Worm (Caenorhabditis elegans) whole organism, L4 larva: ENCODE data around the gene prx-3.
A peak's percentile ranks its signal among the peaks of the same experiment; 100 is the strongest.

ENCODE experiments used
- F10B5.3 ChIP-seq: sonication (generic microtip); optimal IDR thresholded peaks from 2 replicates; lab custom pipeline; 2016; ENCODE audit warnings: mild to moderate bottlenecking, missing genetic modification characterization, missing compliant biosample characterization
- T26A8.4 ChIP-seq: fragments of 200-800 bp; sonication (Bioruptor generic); IDR thresholded peaks from 2 replicates; pipeline ENCODE4 v1.3.6; 2022; ENCODE audit warnings: missing genetic modification characterization, missing compliant biosample characterization
- aly-2 ChIP-seq: sonication (generic microtip); optimal IDR thresholded peaks from 2 replicates; lab custom pipeline; 2018; ENCODE audit warnings: missing biosample characterization, missing genetic modification characterization
- ceh-28 ChIP-seq: fragments of 150-350 bp; optimal IDR thresholded peaks from 2 replicates; lab custom pipeline; 2014; ENCODE audit warnings: missing biosample characterization, missing genetic modification reagents, missing genetic modification characterization
- ceh-82 ChIP-seq: sonication (generic microtip); optimal IDR thresholded peaks from 2 replicates; lab custom pipeline; 2017; ENCODE audit warnings: missing biosample characterization, missing genetic modification characterization
- daf-19 ChIP-seq: fragments of 200-800 bp; sonication (Bioruptor generic); conservative IDR thresholded peaks from 2 replicates; pipeline ENCODE4 v1.3.6; 2022; ENCODE audit warnings: missing genetic modification characterization, missing compliant biosample characterization
- daf-8 ChIP-seq: fragments of 200-800 bp; sonication (Bioruptor generic); IDR thresholded peaks from 2 replicates; pipeline ENCODE4 v1.3.6; 2022; ENCODE audit warnings: missing genetic modification characterization, missing compliant biosample characterization
- dmd-6 ChIP-seq: fragments of 200-800 bp; sonication (Bioruptor generic); IDR thresholded peaks from 2 replicates; pipeline ENCODE4 v1.3.6; 2022; ENCODE audit warnings: missing genetic modification reagents, missing genetic modification characterization, missing compliant biosample characterization
- dpl-1 ChIP-seq: fragments of 150-350 bp; optimal IDR thresholded peaks from 2 replicates; lab custom pipeline; 2014; ENCODE audit warnings: missing biosample characterization, missing genetic modification reagents, missing genetic modification characterization
- egl-27 ChIP-seq: sonication (generic microtip); optimal IDR thresholded peaks from 3 replicates; lab custom pipeline; 2017; ENCODE audit warnings: missing biosample characterization, missing genetic modification reagents, missing genetic modification characterization
- fkh-10 ChIP-seq: fragments of 150-350 bp; optimal IDR thresholded peaks from 2 replicates; lab custom pipeline; 2014; ENCODE audit warnings: missing biosample characterization, missing genetic modification reagents, missing genetic modification characterization
- fos-1 ChIP-seq: fragments of 150-350 bp; optimal IDR thresholded peaks from 2 replicates; lab custom pipeline; 2014; ENCODE audit warnings: missing biosample characterization, missing genetic modification characterization
- hlh-11 ChIP-seq: fragments of 200-800 bp; sonication (Bioruptor generic); optimal IDR thresholded peaks from 2 replicates; lab custom pipeline; 2018; ENCODE audit warnings: mild to moderate bottlenecking, missing genetic modification characterization, missing compliant biosample characterization
- jun-1 ChIP-seq: fragments of 150-350 bp; optimal IDR thresholded peaks from 2 replicates; lab custom pipeline; 2014; ENCODE audit warnings: missing biosample characterization, missing genetic modification reagents, missing genetic modification characterization
- lin-15B ChIP-seq: fragments of 150-350 bp; sonication (generic microtip); optimal IDR thresholded peaks from 3 replicates; lab custom pipeline; 2014; ENCODE audit warnings: missing biosample characterization, missing genetic modification characterization
- lsy-2 ChIP-seq, 2 experiments: fragments of 150-350 bp in 1 of 2; sonication (generic microtip) in 1 of 2; optimal IDR thresholded peaks; 2 replicates each; lab custom pipeline; 2014 to 2017; ENCODE audit warnings: missing biosample characterization in 2 of 2, missing genetic modification characterization in 2 of 2
- mdl-1 ChIP-seq, 2 experiments: fragments of 150-350 bp in 1 of 2; sonication (generic microtip) in 1 of 2; optimal IDR thresholded peaks; 2 replicates each; lab custom pipeline; 2014 to 2017; ENCODE audit warnings: missing biosample characterization in 2 of 2, missing genetic modification characterization in 2 of 2
- mxl-3 ChIP-seq: fragments of 200-800 bp; sonication (Bioruptor generic); optimal IDR thresholded peaks from 2 replicates; lab custom pipeline; 2018; ENCODE audit warnings: mild to moderate bottlenecking, missing genetic modification characterization, missing compliant biosample characterization
- nhr-11 ChIP-seq: fragments of 150-350 bp; optimal IDR thresholded peaks from 2 replicates; lab custom pipeline; 2014; ENCODE audit warnings: missing biosample characterization, missing genetic modification characterization
- nhr-28 ChIP-seq: fragments of 150-350 bp; optimal IDR thresholded peaks from 2 replicates; lab custom pipeline; 2014; ENCODE audit warnings: missing biosample characterization, missing genetic modification characterization
- nhr-76 ChIP-seq: fragments of 150-350 bp; optimal IDR thresholded peaks from 2 replicates; lab custom pipeline; 2014; ENCODE audit warnings: missing biosample characterization, missing genetic modification characterization
- nhr-77 ChIP-seq: fragments of 150-350 bp; optimal IDR thresholded peaks from 2 replicates; lab custom pipeline; 2014; ENCODE audit warnings: missing biosample characterization, missing genetic modification characterization
- php-3 ChIP-seq: fragments of 200-800 bp; sonication (Bioruptor generic); IDR thresholded peaks from 2 replicates; pipeline ENCODE4 v1.3.6; 2022; ENCODE audit warnings: missing genetic modification reagents, missing genetic modification characterization, missing compliant biosample characterization
- pqm-1 ChIP-seq: sonication (generic microtip); optimal IDR thresholded peaks from 2 replicates; lab custom pipeline; 2017; ENCODE audit warnings: missing biosample characterization, missing genetic modification characterization
- rbr-2 ChIP-seq: sonication (generic microtip); optimal IDR thresholded peaks from 2 replicates; lab custom pipeline; 2016; ENCODE audit warnings: missing genotype, missing genetic modification characterization, missing compliant biosample characterization
- spr-3 ChIP-seq: fragments of 200-800 bp; sonication (Bioruptor generic); optimal IDR thresholded peaks from 2 replicates; lab custom pipeline; 2018; ENCODE audit warnings: mild to moderate bottlenecking, missing genetic modification characterization, missing compliant biosample characterization
- tra-1 ChIP-seq: fragments of 200-800 bp; sonication (Bioruptor generic); IDR thresholded peaks from 2 replicates; pipeline ENCODE4 v1.3.6; 2022; ENCODE audit warnings: missing genetic modification reagents, missing genetic modification characterization, missing compliant biosample characterization
- unc-130 ChIP-seq: sonication (generic microtip); optimal IDR thresholded peaks from 2 replicates; lab custom pipeline; 2016; ENCODE audit warnings: missing genetic modification reagents, missing genetic modification characterization, missing compliant biosample characterization
- unc-62 ChIP-seq, 3 experiments: fragments of 150-350 bp in 1 of 3; sonication (generic microtip); optimal IDR thresholded peaks in 2 of 3; peaks in 1 of 3; 1 replicate in 1 of 3; 2 replicates in 2 of 3; lab custom pipeline; 2014 to 2017; ENCODE audit warnings: missing biosample characterization in 3 of 3, missing genetic modification characterization in 3 of 3, missing genetic modification reagents in 3 of 3, missing genotype in 1 of 3
- zip-11 ChIP-seq: fragments of 200-800 bp; sonication (Bioruptor generic); IDR thresholded peaks from 2 replicates; pipeline ENCODE4 v1.3.6; 2022; ENCODE audit warnings: missing genetic modification characterization, missing compliant biosample characterization
- zip-2 ChIP-seq: fragments of 150-350 bp; optimal IDR thresholded peaks from 2 replicates; lab custom pipeline; 2014; ENCODE audit warnings: missing biosample characterization, missing genetic modification characterization

prx-3 gene

ce11 chrX:6084439-6084838 lies 28.3 kb downstream of the prx-3 start, which contains the start of gene C45B2.2:
Gene C45B2.2, plus strand, starts transcription at chrX:6084739.
- TF ChIP-seq spr-3 (GFP tag; lab: Kevin White, UChicago): no peak

ce11 chrX:6082660-6083059 lies 30.1 kb downstream of the prx-3 start, which contains the start of gene C45B2.3:
Gene C45B2.3, plus strand, starts transcription at chrX:6082960.
- no peak for TF ChIP-seq T26A8.4 (GFP tag; lab: Robert Waterston, UW)
- TF ChIP-seq fkh-10 (GFP tag; lab: Kevin White, UChicago): no peak
- no peak for TF ChIP-seq rbr-2 (tag; lab: Kevin White, UChicago)
- TF ChIP-seq egl-27 (tag; lab: Kevin White, UChicago): no peak
- TF ChIP-seq daf-19 (GFP tag; lab: Robert Waterston, UW): no peak
- TF ChIP-seq ceh-28 (tag; lab: Kevin White, UChicago): no peak
- no peak for TF ChIP-seq zip-11 (GFP tag; lab: Robert Waterston, UW)
- TF ChIP-seq mxl-3 (GFP tag; lab: Kevin White, UChicago): no peak
- TF ChIP-seq ceh-82 (tag; lab: Kevin White, UChicago): no peak
- no peak for TF ChIP-seq fos-1 (tag; lab: Kevin White, UChicago)

- no peak for TF ChIP-seq unc-130 (GFP tag; lab: Kevin White, UChicago)
- peak; percentile 7 for TF ChIP-seq nhr-77 (tag; lab: Kevin White, UChicago)
- peak; percentile 40 for TF ChIP-seq pqm-1 (tag; lab: Kevin White, UChicago)
- no peak for TF ChIP-seq dpl-1 (GFP tag; lab: Kevin White, UChicago)
- TF ChIP-seq mdl-1 (tag; optimal IDR thresholded peaks at IDR 0.05; lab: Kevin White, UChicago): no peak
- TF ChIP-seq hlh-11 (tag; lab: Kevin White, UChicago): peak; percentile 3
- peak; percentile 48; the same call in 1 of the 2 replicates for TF ChIP-seq dmd-6 (GFP tag; lab: Robert Waterston, UW)
- no peak for TF ChIP-seq php-3 (GFP tag; lab: Robert Waterston, UW)
- no peak for TF ChIP-seq lin-15B
- TF ChIP-seq zip-2: no peak
- no peak for TF ChIP-seq F10B5.3 (tag; lab: Kevin White, UChicago)
- 0 out of 2 replicates have a peak, but pooled peaks have one; percentile 30 for TF ChIP-seq tra-1
- TF ChIP-seq daf-8: no peak
- no peak for TF ChIP-seq zip-11 (GFP tag; lab: Robert Waterston, UW)
- TF ChIP-seq nhr-76 (tag; lab: Kevin White, UChicago): no peak
- peak; percentile 81 for TF ChIP-seq nhr-28 (tag; lab: Kevin White, UChicago)
- TF ChIP-seq jun-1: no peak
Observed at ce11 chrX:6081793-6082192, 30.9 kb downstream of the prx-3 start.

ce11 chrX:6075209-6075608 lies 37.5 kb downstream of the prx-3 start, which contains the start of gene lgc-58:
Gene lgc-58, plus strand, starts transcription at chrX:6075509.
- TF ChIP-seq zip-2 (no peak), nhr-76 (tag; lab: Kevin White, UChicago) (no peak)

- TF ChIP-seq hlh-11 (tag; lab: Kevin White, UChicago) (no peak), nhr-11 (tag; lab: Kevin White, UChicago) (no peak), lsy-2 (tag; optimal IDR thresholded peaks at IDR 0.05; lab: Kevin White, UChicago) (no peak), T26A8.4 (GFP tag; lab: Robert Waterston, UW) (no peak)
- TF ChIP-seq, all 104 proteins: peak for 0
Observed at ce11 chrX:6066618-6067017, 46.1 kb downstream of the prx-3 start.

ce11 chrX:6065936-6066452 lies 46.7 kb downstream of the prx-3 start, which contains the start of gene ptr-4:
Gene ptr-4, minus strand, starts transcription at chrX:6065986.
- TF ChIP-seq aly-2 (tag; lab: Kevin White, UChicago): no peak
- TF ChIP-seq unc-62 (GFP tag; optimal IDR thresholded peaks at IDR 0.05 in 1 of 2; lab: Kevin White, UChicago): peak in 1 of 2 experiments; percentile 92
- TF ChIP-seq unc-62 (tag; optimal IDR thresholded peaks at IDR 0.05; lab: Kevin White, UChicago): no peak
